Worm (Caenorhabditis elegans) whole organism, late embryonic: ENCODE measurements around the gene dro-1.
A peak's percentile ranks its signal among the peaks of the same experiment; 100 is the strongest.

Source experiments
- C38D4.7 ChIP-seq: fragments of 200-800 bp; sonication (Bioruptor generic); optimal IDR thresholded peaks from 2 replicates; lab custom pipeline; 2018; ENCODE audit warnings: mild to moderate bottlenecking, missing genetic modification characterization, moderate library complexity, missing compliant biosample characterization
- F13H6.1 ChIP-seq: sonication (generic microtip); optimal IDR thresholded peaks from 2 replicates; lab custom pipeline; 2016; ENCODE audit warnings: missing genetic modification characterization, missing compliant biosample characterization
- K02D7.2 ChIP-seq: sonication (generic microtip); optimal IDR thresholded peaks from 2 replicates; lab custom pipeline; 2017; ENCODE audit warnings: mild to moderate bottlenecking, missing genetic modification characterization, missing compliant biosample characterization
- K09A11.1 ChIP-seq: sonication (generic microtip); optimal IDR thresholded peaks from 2 replicates; lab custom pipeline; 2017; ENCODE audit warnings: antibody characterized with exemption, mild to moderate bottlenecking, missing genetic modification characterization, missing compliant biosample characterization; ENCODE audit not compliant: insufficient read depth
- T23F11.4 ChIP-seq: fragments of 200-800 bp; sonication (Bioruptor generic); optimal IDR thresholded peaks from 2 replicates; lab custom pipeline; 2018; ENCODE audit warnings: mild to moderate bottlenecking, missing genetic modification characterization, missing compliant biosample characterization
- ahr-1 ChIP-seq: sonication (generic microtip); optimal IDR thresholded peaks from 2 replicates; lab custom pipeline; 2016; ENCODE audit warnings: missing genetic modification characterization, missing compliant biosample characterization
- ceh-14 ChIP-seq: sonication (generic microtip); optimal IDR thresholded peaks from 2 replicates; lab custom pipeline; 2016; ENCODE audit warnings: missing genotype, missing genetic modification characterization, missing compliant biosample characterization
- ceh-19 ChIP-seq: fragments of 200-800 bp; sonication (Bioruptor generic); optimal IDR thresholded peaks from 2 replicates; lab custom pipeline; 2018; ENCODE audit warnings: mild to moderate bottlenecking, missing genetic modification characterization, missing compliant biosample characterization
- ceh-2 ChIP-seq: sonication (generic microtip); optimal IDR thresholded peaks from 2 replicates; lab custom pipeline; 2016; ENCODE audit warnings: missing genotype, missing genetic modification characterization, missing compliant biosample characterization
- ceh-22 ChIP-seq: sonication (generic microtip); optimal IDR thresholded peaks from 2 replicates; lab custom pipeline; 2017; ENCODE audit warnings: missing biosample characterization, missing genetic modification characterization
- ceh-24 ChIP-seq: sonication (generic microtip); optimal IDR thresholded peaks from 2 replicates; lab custom pipeline; 2016; ENCODE audit warnings: mild to moderate bottlenecking, missing genetic modification characterization, missing compliant biosample characterization
- ceh-31 ChIP-seq: sonication (generic microtip); optimal IDR thresholded peaks from 2 replicates; lab custom pipeline; 2016; ENCODE audit warnings: missing genetic modification characterization, missing compliant biosample characterization
- ceh-34 ChIP-seq: sonication (generic microtip); optimal IDR thresholded peaks from 2 replicates; lab custom pipeline; 2016; ENCODE audit warnings: mild to moderate bottlenecking, missing genetic modification characterization, missing compliant biosample characterization
- ceh-45 ChIP-seq: fragments of 200-800 bp; sonication (Bioruptor generic); IDR thresholded peaks from 2 replicates; pipeline ENCODE4 v1.3.6; 2022; ENCODE audit warnings: missing genetic modification reagents, missing genetic modification characterization, missing compliant biosample characterization
- ceh-48 ChIP-seq: sonication (generic microtip); optimal IDR thresholded peaks from 2 replicates; lab custom pipeline; 2016; ENCODE audit warnings: missing genetic modification characterization, inconsistent platforms, missing compliant biosample characterization
- dmd-4 ChIP-seq: sonication (generic microtip); optimal IDR thresholded peaks from 2 replicates; lab custom pipeline; 2016; ENCODE audit warnings: borderline replicate concordance, missing genetic modification characterization, missing compliant biosample characterization
- elt-2 ChIP-seq: sonication (generic microtip); optimal IDR thresholded peaks from 2 replicates; lab custom pipeline; 2016; ENCODE audit warnings: missing genetic modification reagents, missing genetic modification characterization, missing compliant biosample characterization
- ets-4 ChIP-seq: sonication (generic microtip); optimal IDR thresholded peaks from 2 replicates; lab custom pipeline; 2016; ENCODE audit warnings: missing genetic modification characterization, missing compliant biosample characterization
- fax-1 ChIP-seq: sonication (generic microtip); optimal IDR thresholded peaks from 2 replicates; lab custom pipeline; 2016; ENCODE audit warnings: missing genotype, missing genetic modification characterization, missing compliant biosample characterization
- gmeb-2 ChIP-seq: sonication (generic microtip); optimal IDR thresholded peaks from 2 replicates; lab custom pipeline; 2016; ENCODE audit warnings: missing genetic modification characterization, inconsistent platforms, missing compliant biosample characterization
- hlh-13 ChIP-seq: fragments of 200-800 bp; sonication (Bioruptor generic); optimal IDR thresholded peaks from 2 replicates; lab custom pipeline; 2018; ENCODE audit warnings: mild to moderate bottlenecking, missing genetic modification characterization, missing compliant biosample characterization
- hlh-15 ChIP-seq: sonication (generic microtip); optimal IDR thresholded peaks from 2 replicates; lab custom pipeline; 2016; ENCODE audit warnings: missing genetic modification characterization, missing compliant biosample characterization
- hlh-30 ChIP-seq: sonication (generic microtip); optimal IDR thresholded peaks from 2 replicates; lab custom pipeline; 2017; ENCODE audit warnings: antibody characterized with exemption, missing genetic modification characterization, missing compliant biosample characterization; ENCODE audit not compliant: insufficient read depth
- hlh-8 ChIP-seq: sonication (generic microtip); optimal IDR thresholded peaks from 2 replicates; lab custom pipeline; 2016; ENCODE audit warnings: missing genotype, missing genetic modification characterization, missing compliant biosample characterization
- lin-11 ChIP-seq: fragments of 200-800 bp; sonication (Bioruptor generic); optimal IDR thresholded peaks from 2 replicates; lab custom pipeline; 2018; ENCODE audit warnings: mild to moderate bottlenecking, missing genetic modification characterization, missing compliant biosample characterization
- madf-2 ChIP-seq: sonication (generic microtip); optimal IDR thresholded peaks from 2 replicates; lab custom pipeline; 2017; ENCODE audit warnings: missing genetic modification characterization, missing compliant biosample characterization
- nhr-11 ChIP-seq: fragments of 150-350 bp; optimal IDR thresholded peaks from 2 replicates; lab custom pipeline; 2014; ENCODE audit warnings: missing biosample characterization, missing genetic modification characterization
- nhr-232 ChIP-seq: sonication (generic microtip); optimal IDR thresholded peaks from 2 replicates; lab custom pipeline; 2016; ENCODE audit warnings: missing genetic modification characterization, missing compliant biosample characterization
- npax-4 ChIP-seq: sonication (generic microtip); optimal IDR thresholded peaks from 2 replicates; lab custom pipeline; 2016; ENCODE audit warnings: missing genetic modification characterization, missing compliant biosample characterization
- odd-2 ChIP-seq: sonication (generic microtip); optimal IDR thresholded peaks from 2 replicates; lab custom pipeline; 2017; ENCODE audit warnings: antibody characterized with exemption, mild to moderate bottlenecking, missing genetic modification characterization, missing compliant biosample characterization
- pag-3 ChIP-seq: sonication (generic microtip); optimal IDR thresholded peaks from 2 replicates; lab custom pipeline; 2016; ENCODE audit warnings: missing compliant biosample characterization, missing genetic modification characterization, borderline replicate concordance
- pat-9 ChIP-seq: fragments of 200-800 bp; sonication (Bioruptor generic); optimal IDR thresholded peaks from 2 replicates; lab custom pipeline; 2018; ENCODE audit warnings: mild to moderate bottlenecking, missing genetic modification characterization, moderate library complexity, missing compliant biosample characterization
- pax-1 ChIP-seq: fragments of 150-350 bp; optimal IDR thresholded peaks from 2 replicates; lab custom pipeline; 2014; ENCODE audit warnings: missing biosample characterization, missing genetic modification characterization
- pha-2 ChIP-seq: sonication (generic microtip); optimal IDR thresholded peaks from 2 replicates; lab custom pipeline; 2017; ENCODE audit warnings: mild to moderate bottlenecking, missing genetic modification characterization, missing compliant biosample characterization
- ref-2 ChIP-seq: sonication (generic microtip); optimal IDR thresholded peaks from 2 replicates; lab custom pipeline; 2016; ENCODE audit warnings: missing genetic modification characterization, missing compliant biosample characterization
- sdc-2 ChIP-seq: sonication (generic microtip); optimal IDR thresholded peaks from 2 replicates; lab custom pipeline; 2016; ENCODE audit warnings: missing genotype, missing genetic modification characterization, missing compliant biosample characterization
- sox-2 ChIP-seq: fragments of 200-800 bp; sonication (Bioruptor generic); IDR thresholded peaks from 2 replicates; pipeline ENCODE4 v1.3.6; 2022; ENCODE audit warnings: missing genetic modification reagents, missing genetic modification characterization, missing compliant biosample characterization
- sox-4 ChIP-seq: sonication (generic microtip); optimal IDR thresholded peaks from 2 replicates; lab custom pipeline; 2017; ENCODE audit warnings: mild to moderate bottlenecking, missing genetic modification characterization, inconsistent platforms, missing compliant biosample characterization
- tbx-2 ChIP-seq: sonication (generic microtip); optimal IDR thresholded peaks from 2 replicates; lab custom pipeline; 2016; ENCODE audit warnings: missing genetic modification characterization, missing compliant biosample characterization
- unc-3 ChIP-seq, 2 experiments: fragments of 200-800 bp in 1 of 2; sonication (Bioruptor generic) in 1 of 2; sonication (generic microtip) in 1 of 2; conservative IDR thresholded peaks in 1 of 2; optimal IDR thresholded peaks in 1 of 2; 2 replicates each; pipeline versions ENCODE4 v1.3.6 to Lab custom; 2016 to 2022; ENCODE audit warnings: missing compliant biosample characterization in 2 of 2, missing genetic modification characterization in 2 of 2, missing genetic modification reagents in 1 of 2
- unc-42 ChIP-seq: sonication (generic microtip); optimal IDR thresholded peaks from 2 replicates; lab custom pipeline; 2016; ENCODE audit warnings: missing genotype, missing genetic modification characterization, missing compliant biosample characterization
- zip-5 ChIP-seq: sonication (generic microtip); optimal IDR thresholded peaks from 2 replicates; lab custom pipeline; 2016; ENCODE audit warnings: missing genetic modification characterization, missing compliant biosample characterization
- ztf-16 ChIP-seq: sonication (generic microtip); optimal IDR thresholded peaks from 2 replicates; lab custom pipeline; 2017; ENCODE audit warnings: missing genetic modification characterization, missing compliant biosample characterization

The dro-1 gene

ce11 chrIII:13339672-13340071 lies 2.8 kb upstream of the dro-1 start, which contains the start of gene F53A2.3:
Gene F53A2.3 (minus strand): TSS chrIII:13339772.
- TF ChIP-seq ztf-16 (tag; lab: Kevin White, UChicago) (no peak), dmd-4 (tag; lab: Kevin White, UChicago) (no peak), ceh-34 (tag; lab: Kevin White, UChicago) (no peak), ahr-1 (tag; lab: Kevin White, UChicago) (no peak), odd-2 (tag; lab: Kevin White, UChicago) (no peak), hlh-8 (tag; lab: Kevin White, UChicago) (no peak), ceh-48 (tag; lab: Kevin White, UChicago) (no peak), ceh-19 (GFP tag; lab: Kevin White, UChicago) (no peak)

ce11 chrIII:13340504-13341274 lies 1.8 kb upstream of the dro-1 start:
- TF ChIP-seq hlh-15 (tag; lab: Kevin White, UChicago) (no peak), npax-4 (tag; lab: Kevin White, UChicago) (no peak), K09A11.1 (tag; lab: Kevin White, UChicago) (no peak), ceh-31 (tag; lab: Kevin White, UChicago) (peak; percentile 24), unc-42 (tag; lab: Kevin White, UChicago) (peak; percentile 95), ceh-14 (tag; lab: Kevin White, UChicago) (peak; percentile 25), nhr-11 (tag; lab: Kevin White, UChicago) (no peak), unc-3 (GFP tag; conservative IDR thresholded peaks at IDR 0.05; lab: Robert Waterston, UW) (no peak), unc-3 (tag; optimal IDR thresholded peaks at IDR 0.05; lab: Kevin White, UChicago) (no peak), tbx-2 (no peak), pat-9 (no peak), elt-2 (tag; lab: Kevin White, UChicago) (no peak), ahr-1 (tag; lab: Kevin White, UChicago) (no peak)

- no peak for TF ChIP-seq ets-4
- no peak for TF ChIP-seq C38D4.7 (GFP tag; lab: Kevin White, UChicago)
- TF ChIP-seq lin-11 (tag; lab: Kevin White, UChicago): no peak
- no peak for TF ChIP-seq F13H6.1 (tag; lab: Kevin White, UChicago)
- no peak for TF ChIP-seq nhr-232 (tag; lab: Kevin White, UChicago)
- TF ChIP-seq ceh-19 (GFP tag; lab: Kevin White, UChicago): no peak
- no peak for TF ChIP-seq pha-2 (tag; lab: Kevin White, UChicago)
- no peak for TF ChIP-seq gmeb-2 (tag; lab: Kevin White, UChicago)
- no peak for TF ChIP-seq ceh-22
- TF ChIP-seq madf-2 (tag; lab: Kevin White, UChicago): no peak
- no peak for TF ChIP-seq fax-1
- TF ChIP-seq nhr-11 (tag; lab: Kevin White, UChicago): no peak
- no peak for TF ChIP-seq T23F11.4 (GFP tag; lab: Kevin White, UChicago)
- no peak for TF ChIP-seq sox-2 (GFP tag; lab: Robert Waterston, UW)
- TF ChIP-seq ref-2: no peak
- no peak for TF ChIP-seq npax-4 (tag; lab: Kevin White, UChicago)
- no peak for TF ChIP-seq zip-5 (tag; lab: Kevin White, UChicago)
Measured at ce11 chrIII:13341275-13341626, 1.2 kb upstream of the dro-1 start, which contains the start of gene nud-1. Gene nud-1 (plus strand): TSS chrIII:13341527.

- TF ChIP-seq sdc-2 (tag; lab: Kevin White, UChicago) (no peak), pag-3 (tag; lab: Kevin White, UChicago) (no peak), hlh-13 (GFP tag; lab: Kevin White, UChicago) (no peak), sox-4 (tag; lab: Kevin White, UChicago) (no peak), ceh-24 (tag; lab: Kevin White, UChicago) (no peak), sox-2 (GFP tag; lab: Robert Waterston, UW) (no peak), pax-1 (tag; lab: Kevin White, UChicago) (no peak), hlh-30 (tag; lab: Kevin White, UChicago) (no peak), ceh-45 (no peak), madf-2 (tag; lab: Kevin White, UChicago) (no peak), ceh-2 (tag; lab: Kevin White, UChicago) (no peak), K02D7.2 (tag; lab: Kevin White, UChicago) (no peak)
Measured at ce11 chrIII:13343117-13343516, 633 bp downstream of the dro-1 start, which contains the start of gene ife-1. Gene ife-1 (plus strand): TSS chrIII:13343417.
